Worm (Caenorhabditis elegans): ENCODE results near the gene F26C11.3.

ce11 chrII:9894435-9894834, 20.5 kb downstream of the F26C11.3 start, which contains the start of gene F26C11.1:
- TF ChIP-seq nhr-27 (tag; optimal IDR thresholded peaks at IDR 0.05), result no peak
- TF ChIP-seq sdz-38 (tag; optimal IDR thresholded peaks at IDR 0.05), result no peak
- no peak for TF ChIP-seq nfya-1 (tag; optimal IDR thresholded peaks at IDR 0.05; ENCODE audit: borderline replicate concordance, insufficient read depth)
- no peak for TF ChIP-seq ztf-22 (GFP tag; optimal IDR thresholded peaks at IDR 0.05)
- TF ChIP-seq pha-4 (tag; optimal IDR thresholded peaks at IDR 0.05), result no peak
- TF ChIP-seq zim-3 (tag; optimal IDR thresholded peaks at IDR 0.05), result no peak
- TF ChIP-seq unc-62 (GFP tag; optimal IDR thresholded peaks at IDR 0.05), result no peak
- no peak for TF ChIP-seq snpc-1.1 (tag; optimal IDR thresholded peaks at IDR 0.05; ENCODE audit: insufficient read depth)
- TF ChIP-seq rpc-1 (optimal IDR thresholded peaks at IDR 0.05), result no peak
- no peak for TF ChIP-seq rpc-1 (tag; optimal IDR thresholded peaks at IDR 0.05)
- TF ChIP-seq snpc-1.3 (tag; optimal IDR thresholded peaks at IDR 0.05; ENCODE audit: insufficient read depth), result no peak
- TF ChIP-seq Y67H2A.10 (GFP tag; conservative IDR thresholded peaks at IDR 0.05), result no peak

Measured in whole organism, young adult.